Worm (Caenorhabditis elegans): ENCODE data around the gene bre-1.

Gene bre-1

DNA sequence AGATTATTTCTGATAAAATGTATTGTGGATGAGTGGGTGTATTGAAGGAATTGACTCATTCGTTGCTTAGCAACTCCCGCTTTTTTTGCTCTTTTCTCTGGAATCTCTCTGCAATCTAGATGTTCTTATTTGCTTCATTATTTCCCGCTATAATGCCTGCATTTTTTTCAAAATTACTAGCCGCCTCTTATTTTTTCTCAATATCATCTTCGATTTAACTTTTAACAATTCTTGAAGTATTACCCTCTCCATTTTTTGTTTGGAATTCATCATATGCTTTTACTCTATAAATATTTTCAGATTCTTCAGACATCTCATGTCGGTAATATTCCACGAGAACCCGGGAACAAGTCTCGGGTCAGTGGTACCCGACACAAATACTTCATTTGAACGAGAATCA lies 30.9 kb upstream of the bre-1 start, which contains the start of gene tpra-1:
Gene tpra-1, plus strand, starts transcription at position 301 of the 400 bp plus-strand sequence.
- no peak for TF ChIP-seq scrt-1 (GFP tag; IDR thresholded peaks at IDR 0.05)
- TF ChIP-seq tbx-11 (GFP tag; IDR thresholded peaks at IDR 0.05), result no peak
- no peak for TF ChIP-seq ets-7 (tag; optimal IDR thresholded peaks at IDR 0.05)
- no peak for TF ChIP-seq hmg-4 (GFP tag; optimal IDR thresholded peaks at IDR 0.05)
- no peak for TF ChIP-seq ceh-36 (tag; optimal IDR thresholded peaks at IDR 0.05)
- no peak for TF ChIP-seq hnd-1 (tag; optimal IDR thresholded peaks at IDR 0.05)
- no peak for TF ChIP-seq tbx-37 (GFP tag; conservative IDR thresholded peaks at IDR 0.05)
- TF ChIP-seq ceh-13 (GFP tag; optimal IDR thresholded peaks at IDR 0.05), result no peak
- TF ChIP-seq tra-4 (tag; optimal IDR thresholded peaks at IDR 0.05), result no peak
- no peak for TF ChIP-seq sea-1 (GFP tag; conservative IDR thresholded peaks at IDR 0.05)
- no peak for TF ChIP-seq hmbx-1 (tag; optimal IDR thresholded peaks at IDR 0.05)
- no peak for TF ChIP-seq ama-1 (optimal IDR thresholded peaks at IDR 0.05)
- no peak for TF ChIP-seq flt-1 (GFP tag; IDR thresholded peaks at IDR 0.05)
- no peak for TF ChIP-seq pes-1 (GFP tag; IDR thresholded peaks at IDR 0.05)
- no peak for TF ChIP-seq B0310.2 (tag; optimal IDR thresholded peaks at IDR 0.05)
- no peak for TF ChIP-seq aly-1 (tag; optimal IDR thresholded peaks at IDR 0.05)
- TF ChIP-seq F13C5.2 (tag; optimal IDR thresholded peaks at IDR 0.05), result no peak

DNA sequence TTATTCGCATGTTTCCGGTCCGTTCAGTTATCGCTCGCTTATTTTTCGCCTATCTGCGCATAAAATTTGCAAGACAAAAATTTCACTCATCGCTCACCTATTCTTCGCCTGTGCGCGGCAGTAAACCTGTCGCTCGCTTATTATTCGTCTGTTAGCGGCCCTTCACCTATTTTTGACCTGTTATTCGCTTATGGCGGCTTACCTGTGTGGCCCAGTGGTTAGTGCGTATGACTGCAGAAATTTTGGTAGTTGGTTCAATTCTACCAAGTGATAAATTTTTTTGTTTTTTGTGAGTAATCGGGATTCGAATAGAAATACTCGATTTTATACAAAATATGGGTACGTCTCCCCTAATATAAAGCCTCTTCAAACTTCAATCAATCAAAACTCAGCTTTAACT lies 23.0 kb upstream of the bre-1 start:
- TF ChIP-seq scrt-1 (GFP tag; IDR thresholded peaks at IDR 0.05) (peak; percentile 86), tbx-37 (GFP tag; conservative IDR thresholded peaks at IDR 0.05) (peak; percentile 78), sea-1 (GFP tag; conservative IDR thresholded peaks at IDR 0.05) (peak; percentile 84), tbx-11 (GFP tag; IDR thresholded peaks at IDR 0.05) (peak; percentile 82), flt-1 (GFP tag; IDR thresholded peaks at IDR 0.05) (peak; percentile 87), pes-1 (GFP tag; IDR thresholded peaks at IDR 0.05) (peak; percentile 92)

DNA sequence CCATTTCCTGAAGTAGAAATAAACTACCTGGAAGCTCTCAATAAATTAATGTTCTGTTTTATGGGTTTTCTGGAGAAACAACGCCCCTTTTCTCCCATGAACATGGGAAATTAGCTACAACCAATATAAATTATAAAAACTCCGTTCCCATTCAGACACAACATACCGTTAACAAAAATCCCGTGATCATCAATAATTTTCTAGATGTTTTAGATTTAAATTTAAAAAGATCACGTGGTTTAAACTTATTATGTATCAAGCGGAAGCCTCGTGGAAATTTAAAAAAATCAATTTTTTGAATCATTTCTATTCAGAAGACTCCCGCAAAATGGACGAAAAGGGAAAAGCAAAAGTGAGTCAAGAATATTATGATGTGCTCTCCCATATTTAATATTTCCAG lies 21.2 kb upstream of the bre-1 start, which contains the start of gene C53B4.2:
Gene C53B4.2, plus strand, starts transcription at position 301 of the 400 bp plus-strand sequence.
- TF ChIP-seq hnd-1 (tag; optimal IDR thresholded peaks at IDR 0.05) (no peak), ets-7 (tag; optimal IDR thresholded peaks at IDR 0.05) (no peak), ceh-13 (GFP tag; optimal IDR thresholded peaks at IDR 0.05) (no peak), hmbx-1 (tag; optimal IDR thresholded peaks at IDR 0.05) (no peak), ceh-36 (tag; optimal IDR thresholded peaks at IDR 0.05) (no peak), F13C5.2 (tag; optimal IDR thresholded peaks at IDR 0.05) (no peak), tbx-11 (GFP tag; IDR thresholded peaks at IDR 0.05) (no peak), scrt-1 (GFP tag; IDR thresholded peaks at IDR 0.05) (no peak), tra-4 (tag; optimal IDR thresholded peaks at IDR 0.05) (no peak), tbx-37 (GFP tag; conservative IDR thresholded peaks at IDR 0.05) (no peak), sea-1 (GFP tag; conservative IDR thresholded peaks at IDR 0.05) (no peak), hmg-4 (GFP tag; optimal IDR thresholded peaks at IDR 0.05) (no peak), aly-1 (tag; optimal IDR thresholded peaks at IDR 0.05) (no peak)

DNA sequence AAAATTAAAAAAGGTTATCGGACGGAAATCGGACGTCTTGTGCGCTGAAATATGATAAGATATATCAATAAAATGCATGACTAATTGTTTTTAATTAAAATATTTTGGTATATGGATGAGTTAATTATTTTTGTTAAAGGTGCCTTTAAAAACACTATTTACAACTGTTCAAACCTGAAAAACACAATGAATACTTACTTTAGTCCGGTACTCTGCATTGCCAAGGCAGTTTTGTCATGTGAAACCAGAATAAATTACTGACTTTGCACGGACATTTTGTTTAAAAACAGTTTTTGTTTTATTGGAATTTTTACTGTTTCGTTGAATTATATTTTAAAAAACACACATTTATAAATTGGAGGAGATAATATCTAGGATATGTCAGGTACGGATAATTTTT lies 19.1 kb upstream of the bre-1 start, which contains the start of gene suex-2:
Gene suex-2, plus strand, starts transcription at position 301 of the 400 bp plus-strand sequence.
- TF ChIP-seq hmg-4 (GFP tag; optimal IDR thresholded peaks at IDR 0.05), result no peak
- no peak for TF ChIP-seq hnd-1 (tag; optimal IDR thresholded peaks at IDR 0.05)
- no peak for TF ChIP-seq ama-1 (optimal IDR thresholded peaks at IDR 0.05)
- no peak for TF ChIP-seq hmbx-1 (tag; optimal IDR thresholded peaks at IDR 0.05)
- TF ChIP-seq scrt-1 (GFP tag; IDR thresholded peaks at IDR 0.05), result no peak

DNA sequence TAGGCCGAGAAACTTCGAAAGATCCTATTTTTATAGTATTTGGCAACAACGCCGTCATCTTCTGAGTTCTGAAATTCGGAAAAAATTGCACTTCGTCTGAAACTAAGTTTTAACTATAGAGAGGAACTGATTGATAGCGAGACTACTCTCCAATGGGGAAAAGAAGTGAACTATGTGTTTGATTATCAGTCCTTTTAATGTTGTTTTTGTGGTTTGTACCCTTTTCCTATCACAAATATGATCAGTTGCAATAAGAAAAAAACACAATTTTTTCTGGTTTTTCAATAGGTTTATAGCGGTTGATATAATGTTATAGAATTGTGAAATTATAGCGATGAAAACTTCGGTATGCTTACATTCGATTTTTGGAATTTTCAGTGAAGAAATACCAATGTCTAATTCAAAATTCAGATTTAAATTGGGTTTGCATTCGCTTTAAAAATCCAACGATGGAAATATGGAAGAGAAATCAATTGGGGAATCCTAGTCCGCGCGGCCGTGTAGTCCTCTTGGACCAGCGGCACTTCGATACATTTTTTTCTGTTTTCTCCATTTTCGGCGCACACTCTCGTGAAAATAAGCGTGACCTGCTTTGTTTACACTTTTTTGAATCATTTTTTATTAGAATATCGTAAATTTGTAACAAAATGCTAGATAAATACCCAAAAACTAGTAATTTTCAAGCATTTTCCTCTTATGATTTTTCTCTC lies 13.7 kb upstream of the bre-1 start, which contains the start of gene C53B4.3:
Gene C53B4.3, minus strand, starts transcription at position 464 of the 710 bp plus-strand sequence.
- no peak for TF ChIP-seq ceh-36 (tag; optimal IDR thresholded peaks at IDR 0.05)
- 0 out of 2 replicates have a peak, but pooled peaks have one; percentile 69 for TF ChIP-seq pes-1 (GFP tag; IDR thresholded peaks at IDR 0.05)
- peak; percentile 75 for TF ChIP-seq tbx-37 (GFP tag; conservative IDR thresholded peaks at IDR 0.05)

DNA sequence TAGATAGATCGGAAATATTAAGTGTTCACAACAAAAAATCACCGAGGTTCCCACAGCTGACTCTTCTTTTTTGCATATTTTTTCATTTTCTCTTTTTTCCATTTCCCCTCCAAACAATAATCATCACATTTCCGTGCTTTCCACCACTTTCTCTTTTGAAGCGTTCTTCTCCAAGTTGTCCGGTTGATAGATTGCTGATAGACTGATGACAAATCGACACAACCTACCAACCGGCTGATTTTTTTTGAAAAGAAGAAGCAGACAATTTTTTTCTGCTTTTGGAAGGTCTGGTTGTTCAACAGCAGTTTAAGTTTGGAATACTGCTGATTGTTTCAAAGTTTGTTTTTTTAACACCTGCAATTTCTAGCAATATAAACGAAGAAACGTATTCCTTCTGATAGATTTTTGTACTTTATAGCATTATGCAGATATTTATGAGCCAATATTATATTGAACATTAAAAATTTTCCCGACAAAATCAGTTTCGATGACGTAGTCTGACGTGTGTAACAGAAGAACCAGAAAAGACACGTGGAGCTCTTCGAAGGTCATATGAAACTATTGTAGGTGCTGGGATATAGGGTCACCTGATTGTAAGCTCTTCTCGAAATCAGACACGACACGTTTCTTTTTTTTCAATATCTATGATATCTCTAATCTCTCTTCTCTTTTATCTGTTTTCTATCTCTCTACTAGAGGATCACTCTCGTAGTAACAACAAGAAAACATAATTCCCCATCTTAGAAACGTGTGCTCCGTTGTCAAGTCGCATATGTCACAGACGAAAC lies 12.3 kb upstream of the bre-1 start:
- TF ChIP-seq aly-1 (tag; optimal IDR thresholded peaks at IDR 0.05) (no peak), hmbx-1 (tag; optimal IDR thresholded peaks at IDR 0.05) (no peak), sea-1 (GFP tag; conservative IDR thresholded peaks at IDR 0.05) (no peak), tra-4 (tag; optimal IDR thresholded peaks at IDR 0.05) (no peak), ama-1 (optimal IDR thresholded peaks at IDR 0.05) (no peak), ceh-13 (GFP tag; optimal IDR thresholded peaks at IDR 0.05) (no peak), ceh-36 (tag; optimal IDR thresholded peaks at IDR 0.05) (no peak), scrt-1 (GFP tag; IDR thresholded peaks at IDR 0.05) (no peak), pes-1 (GFP tag; IDR thresholded peaks at IDR 0.05) (no peak), hmg-4 (GFP tag; optimal IDR thresholded peaks at IDR 0.05) (no peak), hnd-1 (tag; optimal IDR thresholded peaks at IDR 0.05) (no peak), flt-1 (GFP tag; IDR thresholded peaks at IDR 0.05) (no peak), tbx-11 (GFP tag; IDR thresholded peaks at IDR 0.05) (no peak), F13C5.2 (tag; optimal IDR thresholded peaks at IDR 0.05) (no peak)

DNA sequence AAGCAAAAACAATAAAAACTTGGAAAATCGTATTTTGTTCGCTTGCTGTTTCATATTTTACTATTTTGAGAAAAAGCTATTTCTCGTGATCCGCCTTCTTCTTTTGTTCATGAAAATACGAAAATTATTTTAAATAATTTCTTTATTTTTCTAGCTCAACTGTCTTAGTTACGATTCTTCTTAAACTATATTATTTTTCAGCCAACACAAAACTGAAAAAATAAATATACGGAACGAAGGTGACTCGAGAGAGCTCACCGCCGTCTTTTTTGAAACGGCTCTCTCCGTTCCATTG lies 11.8 kb upstream of the bre-1 start, which contains the start of gene pdzd-8:
Gene pdzd-8, plus strand, starts transcription at position 196 of the 295 bp plus-strand sequence.
- TF ChIP-seq hmbx-1 (tag; optimal IDR thresholded peaks at IDR 0.05), result no peak
- TF ChIP-seq tbx-11 (GFP tag; IDR thresholded peaks at IDR 0.05), result no peak
- TF ChIP-seq hmg-4 (GFP tag; optimal IDR thresholded peaks at IDR 0.05), result no peak
- TF ChIP-seq tbx-37 (GFP tag; conservative IDR thresholded peaks at IDR 0.05), result no peak
- no peak for TF ChIP-seq aly-1 (tag; optimal IDR thresholded peaks at IDR 0.05)
- TF ChIP-seq ceh-36 (tag; optimal IDR thresholded peaks at IDR 0.05), result no peak
- no peak for TF ChIP-seq ama-1 (optimal IDR thresholded peaks at IDR 0.05)
- no peak for TF ChIP-seq pes-1 (GFP tag; IDR thresholded peaks at IDR 0.05)
- TF ChIP-seq tra-4 (tag; optimal IDR thresholded peaks at IDR 0.05), result no peak
- no peak for TF ChIP-seq sea-1 (GFP tag; conservative IDR thresholded peaks at IDR 0.05)
- no peak for TF ChIP-seq ceh-13 (GFP tag; optimal IDR thresholded peaks at IDR 0.05)
- no peak for TF ChIP-seq hnd-1 (tag; optimal IDR thresholded peaks at IDR 0.05)
- TF ChIP-seq ets-7 (tag; optimal IDR thresholded peaks at IDR 0.05), result no peak
- TF ChIP-seq F13C5.2 (tag; optimal IDR thresholded peaks at IDR 0.05), result no peak
- TF ChIP-seq flt-1 (GFP tag; IDR thresholded peaks at IDR 0.05), result no peak
- no peak for TF ChIP-seq scrt-1 (GFP tag; IDR thresholded peaks at IDR 0.05)
- no peak for TF ChIP-seq B0310.2 (tag; optimal IDR thresholded peaks at IDR 0.05)

All from whole organism, early embryonic.